Worm (Caenorhabditis elegans): ENCODE measurements around the gene ash-2.

DNA sequence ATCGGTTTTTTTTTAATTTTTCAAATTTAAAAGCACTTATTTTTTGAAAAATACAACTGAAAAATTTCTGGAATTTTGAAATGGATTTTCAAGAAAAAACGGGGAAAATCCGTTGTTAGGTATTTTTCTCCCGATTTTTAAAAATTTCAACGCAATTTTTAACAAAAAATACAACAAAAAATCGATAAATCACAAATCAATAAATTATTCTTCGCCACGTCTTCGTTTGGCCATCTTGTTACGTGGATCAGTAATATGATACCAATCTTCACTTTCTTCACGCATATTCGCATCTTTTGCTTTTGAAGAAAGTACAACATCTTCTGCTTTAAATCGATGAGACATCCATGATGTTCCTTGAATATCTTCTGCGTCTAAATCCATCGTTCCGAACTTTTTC is 49.1 kb downstream of the ash-2 start:
- TF ChIP-seq nhr-11 (tag; optimal IDR thresholded peaks at IDR 0.05) (no peak), sma-3 (GFP tag; optimal IDR thresholded peaks at IDR 0.05) (no peak), egl-27 (tag; optimal IDR thresholded peaks at IDR 0.05) (no peak), ztf-4 (tag; optimal IDR thresholded peaks at IDR 0.05) (no peak), unc-39 (tag; optimal IDR thresholded peaks at IDR 0.05) (no peak), sem-4 (tag; optimal IDR thresholded peaks at IDR 0.05) (no peak), alr-1 (tag; optimal IDR thresholded peaks at IDR 0.05) (no peak), mdl-1 (tag; optimal IDR thresholded peaks at IDR 0.05) (no peak), ceh-82 (tag; optimal IDR thresholded peaks at IDR 0.05) (no peak)

Measured in whole organism, L2 larva.